Fruit fly (Drosophila melanogaster) whole organism, embryonic: Measurements from ENCODE around the gene Rab9Fa.

Source experiments
- ATbp ChIP-seq: fragments of 200-800 bp; sonication (Bioruptor generic); optimal IDR thresholded peaks from 2 replicates; lab custom pipeline; 2017; ENCODE audit warnings: missing biosample characterization, mild to moderate bottlenecking, missing genetic modification characterization, missing genetic modification reagents
- Ada2b ChIP-seq: fragments of 200-800 bp; sonication (Bioruptor generic); IDR thresholded peaks from 2 replicates; pipeline ENCODE4 v1.3.6; 2022; ENCODE audit warnings: missing biosample characterization, missing genetic modification characterization
- Bteb2 ChIP-seq: fragments of 200-800 bp; sonication (Bioruptor generic); optimal IDR thresholded peaks from 2 replicates; lab custom pipeline; 2016; ENCODE audit warnings: missing biosample characterization, missing genetic modification characterization
- CG10366 ChIP-seq: fragments of 200-800 bp; sonication (Bioruptor generic); IDR thresholded peaks from 2 replicates; pipeline ENCODE4 v1.3.6; 2022; ENCODE audit warnings: missing biosample characterization, missing genetic modification characterization
- CG10543 ChIP-seq: fragments of 200-800 bp; sonication (Bioruptor generic); optimal IDR thresholded peaks from 3 replicates; lab custom pipeline; 2017; ENCODE audit warnings: missing biosample characterization, mild to moderate bottlenecking, missing genetic modification characterization, moderate library complexity
- CG13775 ChIP-seq: fragments of 200-800 bp; sonication (Bioruptor generic); optimal IDR thresholded peaks from 3 replicates; lab custom pipeline; 2017; ENCODE audit warnings: missing biosample characterization, mild to moderate bottlenecking, missing genetic modification characterization
- CG14860 ChIP-seq: fragments of 200-800 bp; sonication (Bioruptor generic); IDR thresholded peaks from 3 replicates; pipeline ENCODE4 v1.3.6; 2022; ENCODE audit warnings: missing biosample characterization, missing genetic modification characterization; ENCODE audit not compliant: partially characterized antibody
- CG1603 ChIP-seq: fragments of 200-800 bp; sonication (Bioruptor generic); optimal IDR thresholded peaks from 2 replicates; lab custom pipeline; 2019; ENCODE audit warnings: missing biosample characterization, mild to moderate bottlenecking, missing genetic modification characterization, moderate library complexity
- CG31388 ChIP-seq: fragments of 200-800 bp; sonication (Bioruptor generic); optimal IDR thresholded peaks from 2 replicates; lab custom pipeline; 2016; ENCODE audit warnings: missing biosample characterization, missing genetic modification characterization
- CG34376 ChIP-seq: fragments of 200-800 bp; sonication (Bioruptor generic); optimal IDR thresholded peaks from 2 replicates; lab custom pipeline; 2018; ENCODE audit warnings: missing biosample characterization, mild to moderate bottlenecking, missing genetic modification characterization
- CG3726 ChIP-seq: fragments of 200-800 bp; sonication (Bioruptor generic); IDR thresholded peaks from 3 replicates; pipeline ENCODE4, ENCODE4 v1.3.6; 2022; ENCODE audit warnings: missing biosample characterization, missing genetic modification characterization
- CG4424 ChIP-seq: fragments of 200-800 bp; sonication (Bioruptor generic); optimal IDR thresholded peaks from 3 replicates; lab custom pipeline; 2016; ENCODE audit warnings: missing biosample characterization, missing genetic modification characterization
- CG4730 ChIP-seq: fragments of 200-800 bp; sonication (Bioruptor generic); IDR thresholded peaks from 2 replicates; pipeline ENCODE4 v1.3.6; 2022; ENCODE audit warnings: missing biosample characterization, missing genetic modification characterization
- CG6854 ChIP-seq: fragments of 200-800 bp; sonication (Bioruptor generic); optimal IDR thresholded peaks from 3 replicates; lab custom pipeline; 2017; ENCODE audit warnings: missing biosample characterization, mild to moderate bottlenecking, missing genetic modification characterization
- CG8388 ChIP-seq: fragments of 200-800 bp; sonication (Bioruptor generic); optimal IDR thresholded peaks from 2 replicates; lab custom pipeline; 2019; ENCODE audit warnings: missing biosample characterization, mild to moderate bottlenecking, missing genetic modification characterization, moderate library complexity
- Dip2 ChIP-seq: fragments of 200-800 bp; sonication (Bioruptor generic); IDR thresholded peaks from 2 replicates; pipeline ENCODE4 v1.3.6; 2022; ENCODE audit warnings: missing biosample characterization, missing genetic modification characterization
- Hand ChIP-seq: fragments of 200-800 bp; sonication (Bioruptor generic); optimal IDR thresholded peaks from 2 replicates; lab custom pipeline; 2017; ENCODE audit warnings: mild to moderate bottlenecking, missing biosample characterization, missing genetic modification reagents, missing genetic modification characterization
- Hey ChIP-seq: fragments of 200-800 bp; sonication (Bioruptor generic); optimal IDR thresholded peaks from 3 replicates; lab custom pipeline; 2018; ENCODE audit warnings: missing biosample characterization, mild to moderate bottlenecking, missing genetic modification characterization
- Hr3 ChIP-seq: fragments of 200-800 bp; sonication (Bioruptor generic); optimal IDR thresholded peaks from 3 replicates; lab custom pipeline; 2016; ENCODE audit warnings: missing biosample characterization, missing genetic modification characterization
- Mad ChIP-seq: fragments of 200-800 bp; sonication (Bioruptor generic); optimal IDR thresholded peaks from 2 replicates; lab custom pipeline; 2016; ENCODE audit warnings: missing biosample characterization, missing genetic modification characterization
- Med ChIP-seq: fragments of 200-800 bp; sonication (Bioruptor generic); peaks from one replicate; lab custom pipeline; 2016; ENCODE audit warnings: missing biosample characterization, missing genetic modification characterization, mild to moderate bottlenecking, inconsistent platforms, moderate library complexity
- Pdp1 ChIP-seq, 2 experiments: fragments of 200-800 bp; sonication (Bioruptor generic); optimal IDR thresholded peaks; 3 replicates each; lab custom pipeline; 2016; ENCODE audit warnings: missing biosample characterization in 2 of 2, missing genetic modification characterization in 2 of 2, mild to moderate bottlenecking in 1 of 2, moderate library complexity in 1 of 2
- Sry-β ChIP-seq: fragments of 200-800 bp; sonication (Bioruptor generic); optimal IDR thresholded peaks from 2 replicates; lab custom pipeline; 2018; ENCODE audit warnings: missing biosample characterization, mild to moderate bottlenecking, missing genetic modification characterization, moderate library complexity
- Xbp1 ChIP-seq: fragments of 200-800 bp; sonication (Bioruptor generic); optimal IDR thresholded peaks from 3 replicates; lab custom pipeline; 2016; ENCODE audit warnings: missing biosample characterization, mild to moderate bottlenecking, missing genetic modification characterization
- YL-1 ChIP-seq: fragments of 200-800 bp; sonication (Bioruptor generic); optimal IDR thresholded peaks from 3 replicates; lab custom pipeline; 2017; ENCODE audit warnings: missing biosample characterization, mild to moderate bottlenecking, missing genetic modification characterization
- al ChIP-seq: fragments of 200-800 bp; sonication (Bioruptor generic); IDR thresholded peaks from 2 replicates; pipeline ENCODE4 v1.3.6; 2022; ENCODE audit warnings: missing biosample characterization, missing genetic modification characterization
- bbx ChIP-seq: fragments of 200-800 bp; sonication (Bioruptor generic); IDR thresholded peaks from 2 replicates; pipeline ENCODE4 v1.3.6; 2022; ENCODE audit warnings: missing biosample characterization, missing genetic modification characterization; ENCODE audit not compliant: partially characterized antibody
- chinmo ChIP-seq: fragments of 200-800 bp; sonication (Bioruptor generic); IDR thresholded peaks from 4 replicates; pipeline ENCODE4 v1.3.6; 2022; ENCODE audit warnings: missing biosample characterization, missing genetic modification characterization; ENCODE audit not compliant: partially characterized antibody
- dysf ChIP-seq: fragments of 200-800 bp; sonication (Bioruptor generic); IDR thresholded peaks from 3 replicates; pipeline ENCODE4 v1.3.6; 2022; ENCODE audit warnings: missing biosample characterization, missing genetic modification characterization
- eyg ChIP-seq: fragments of 200-800 bp; sonication (Bioruptor generic); optimal IDR thresholded peaks from 3 replicates; lab custom pipeline; 2016; ENCODE audit warnings: missing biosample characterization, missing genetic modification characterization
- gsb ChIP-seq: fragments of 200-800 bp; sonication (Bioruptor generic); IDR thresholded peaks from 2 replicates; pipeline ENCODE4 v1.3.6; 2022; ENCODE audit warnings: missing biosample characterization, missing genetic modification characterization
- gt ChIP-seq: fragments of 200-800 bp; sonication (Bioruptor generic); IDR thresholded peaks from 2 replicates; pipeline ENCODE4 v1.3.6; 2022; ENCODE audit warnings: missing biosample characterization, missing genetic modification characterization
- inv ChIP-seq: fragments of 200-800 bp; sonication (Bioruptor generic); IDR thresholded peaks from 2 replicates; pipeline ENCODE4 v1.3.6; 2022; ENCODE audit warnings: missing biosample characterization, missing genetic modification characterization; ENCODE audit not compliant: partially characterized antibody
- kni ChIP-seq: fragments of 200-800 bp; sonication (Bioruptor generic); optimal IDR thresholded peaks from 3 replicates; lab custom pipeline; 2017; ENCODE audit warnings: mild to moderate bottlenecking, missing biosample characterization, missing genetic modification reagents, missing genetic modification characterization
- salm ChIP-seq: fragments of 200-800 bp; sonication (Bioruptor generic); optimal IDR thresholded peaks from 2 replicates; lab custom pipeline; 2018; ENCODE audit warnings: missing biosample characterization, mild to moderate bottlenecking, missing genetic modification characterization
- sug ChIP-seq: fragments of 200-800 bp; optimal IDR thresholded peaks from 2 replicates; lab custom pipeline; 2019; ENCODE audit warnings: missing biosample characterization, mild to moderate bottlenecking, missing genetic modification characterization, moderate library complexity
- z ChIP-seq: fragments of 200-800 bp; sonication (Bioruptor generic); IDR thresholded peaks from 3 replicates; pipeline ENCODE4 v1.3.6; 2022; ENCODE audit warnings: missing biosample characterization, missing genetic modification characterization
- zen2 ChIP-seq: fragments of 200-800 bp; sonication (Bioruptor generic); IDR thresholded peaks from 3 replicates; pipeline ENCODE4 v1.3.6; 2022; ENCODE audit warnings: missing biosample characterization, missing genetic modification characterization; ENCODE audit not compliant: partially characterized antibody

The Rab9Fa gene

dm6 chrX:10927110-10927509 lies 23.7 kb downstream of the Rab9Fa start, which contains the start of gene CG2145 (continued):
- TF ChIP-seq Dip2 (GFP tag; lab: Robert Waterston, UW) (no peak), bbx (GFP tag; lab: Robert Waterston, UW) (no peak), dysf (no peak), Sry-β (GFP tag; lab: Kevin White, UChicago) (no peak), z (GFP tag; lab: Robert Waterston, UW) (no peak), Mad (GFP tag; lab: Kevin White, UChicago) (no peak), gt (no peak), CG13775 (GFP tag; lab: Kevin White, UChicago) (no peak), Hr3 (no peak), Hand (GFP tag; lab: Kevin White, UChicago) (no peak), Hey (tag; lab: Kevin White, UChicago) (no peak), kni (GFP tag; lab: Kevin White, UChicago) (no peak), CG8388 (GFP tag; lab: Kevin White, UChicago) (no peak)
- TF ChIP-seq, all 482 proteins: peak for 55

- TF ChIP-seq al (GFP tag; lab: Robert Waterston, UW) (no peak), gsb (no peak), CG10366 (GFP tag; lab: Robert Waterston, UW) (no peak), CG6854 (GFP tag; lab: Kevin White, UChicago) (no peak), CG4424 (GFP tag; lab: Kevin White, UChicago) (no peak), Pdp1 (GFP tag; optimal IDR thresholded peaks at IDR 0.05; lab: Kevin White, UChicago) (peak in 1 of 2 experiments; percentile 90), chinmo (GFP tag; lab: Robert Waterston, UW) (0 out of 4 replicates have a peak, but pooled peaks have one; percentile 38), eyg (GFP tag; lab: Kevin White, UChicago) (no peak), sug (tag; lab: Kevin White, UChicago) (peak; percentile 40), Bteb2 (GFP tag; lab: Kevin White, UChicago) (no peak), CG10543 (GFP tag; lab: Kevin White, UChicago) (peak; percentile 24), CG1603 (tag; lab: Kevin White, UChicago) (no peak), inv (no peak), CG14860 (GFP tag; lab: Robert Waterston, UW) (no peak), CG3726 (GFP tag; lab: Robert Waterston, UW) (no peak), Ada2b (GFP tag; lab: Robert Waterston, UW) (no peak), Med (GFP tag; lab: Kevin White, UChicago) (peak; percentile 15), CG4730 (no peak), CG34376 (peak; percentile 92), Xbp1 (GFP tag; lab: Kevin White, UChicago) (no peak), YL-1 (GFP tag; lab: Kevin White, UChicago) (no peak), ATbp (GFP tag; lab: Kevin White, UChicago) (no peak), zen2 (GFP tag; lab: Robert Waterston, UW) (no peak), salm (tag; lab: Kevin White, UChicago) (no peak), CG31388 (GFP tag; lab: Kevin White, UChicago) (no peak)
These were observed 24.6 kb downstream of the Rab9Fa start for dm6 chrX:10926245-10926644.
